Worm (Caenorhabditis elegans) whole organism, early embryonic: ENCODE data around the gene C55A1.4.

Experiments used
- B0310.2 ChIP-seq: sonication (generic microtip); optimal IDR thresholded peaks from 2 replicates; lab custom pipeline; 2016; ENCODE audit warnings: mild to moderate bottlenecking, missing genetic modification characterization, missing compliant biosample characterization
- F13C5.2 ChIP-seq: sonication (generic microtip); optimal IDR thresholded peaks from 2 replicates; lab custom pipeline; 2017; ENCODE audit warnings: mild to moderate bottlenecking, missing genetic modification characterization, inconsistent platforms, missing compliant biosample characterization
- ama-1 ChIP-seq: fragments of 150-350 bp; optimal IDR thresholded peaks from 2 replicates; lab custom pipeline; 2014
- ceh-13 ChIP-seq: fragments of 200-800 bp; sonication (Bioruptor generic); optimal IDR thresholded peaks from 2 replicates; lab custom pipeline; 2018; ENCODE audit warnings: mild to moderate bottlenecking, missing genetic modification characterization, missing compliant biosample characterization
- ets-7 ChIP-seq: sonication (generic microtip); optimal IDR thresholded peaks from 2 replicates; lab custom pipeline; 2016; ENCODE audit warnings: missing genotype, missing genetic modification characterization, missing compliant biosample characterization
- flt-1 ChIP-seq: fragments of 200-800 bp; sonication (Bioruptor generic); IDR thresholded peaks from 2 replicates; pipeline ENCODE4 v1.3.6; 2022; ENCODE audit warnings: missing genetic modification characterization, missing compliant biosample characterization
- hmbx-1 ChIP-seq: sonication (generic microtip); optimal IDR thresholded peaks from 2 replicates; lab custom pipeline; 2016; ENCODE audit warnings: mild to moderate bottlenecking, missing genetic modification characterization, missing compliant biosample characterization
- hnd-1 ChIP-seq: sonication (generic microtip); optimal IDR thresholded peaks from 2 replicates; lab custom pipeline; 2016; ENCODE audit warnings: missing genetic modification characterization, missing compliant biosample characterization
- pes-1 ChIP-seq: fragments of 200-800 bp; sonication (Bioruptor generic); IDR thresholded peaks from 2 replicates; pipeline ENCODE4 v1.3.6; 2022; ENCODE audit warnings: missing genetic modification reagents, missing genetic modification characterization, missing compliant biosample characterization
- tbx-11 ChIP-seq: fragments of 200-800 bp; sonication (Bioruptor generic); IDR thresholded peaks from 2 replicates; pipeline ENCODE4 v1.3.6; 2022; ENCODE audit warnings: missing genetic modification characterization, missing compliant biosample characterization
- tbx-37 ChIP-seq: fragments of 200-800 bp; sonication (Bioruptor generic); conservative IDR thresholded peaks from 2 replicates; pipeline ENCODE4 v1.3.6; 2022; ENCODE audit warnings: missing genetic modification reagents, missing genetic modification characterization, missing compliant biosample characterization
- tra-4 ChIP-seq: sonication (generic microtip); optimal IDR thresholded peaks from 2 replicates; lab custom pipeline; 2017; ENCODE audit warnings: missing genetic modification characterization, missing compliant biosample characterization

DNA sequence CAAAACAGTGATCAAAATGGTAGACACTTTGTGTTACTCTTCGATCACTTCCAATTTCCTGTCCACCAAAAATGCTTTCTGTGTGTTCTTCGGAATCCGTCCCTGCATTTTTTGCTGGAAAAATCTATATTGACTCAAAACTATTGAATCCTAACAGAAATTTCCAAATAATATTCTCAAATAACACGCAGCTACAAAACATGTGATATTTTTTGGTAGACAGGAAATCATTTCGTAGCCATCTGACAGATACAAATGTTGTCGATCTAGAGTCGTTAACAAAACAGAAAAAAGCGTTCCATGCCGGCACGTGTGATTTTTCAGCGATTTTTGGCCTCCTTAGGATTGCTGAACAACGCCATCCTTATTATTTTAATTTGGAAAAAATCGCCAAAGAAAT is 30.2 kb downstream of the C55A1.4 start, which contains the start of gene str-263:
- no peak for TF ChIP-seq hnd-1 (tag; lab: Kevin White, UChicago)
- no peak for TF ChIP-seq ceh-13 (GFP tag; lab: Kevin White, UChicago)
- no peak for TF ChIP-seq ets-7 (tag; lab: Kevin White, UChicago)
- TF ChIP-seq B0310.2, result no peak
- TF ChIP-seq tra-4 (tag; lab: Kevin White, UChicago), result no peak
- TF ChIP-seq hmbx-1 (tag; lab: Kevin White, UChicago), result no peak
- TF ChIP-seq tbx-11 (GFP tag; lab: Robert Waterston, UW), result no peak
- TF ChIP-seq ama-1 (lab: Kevin White, UChicago), result no peak
- TF ChIP-seq pes-1 (GFP tag; lab: Robert Waterston, UW), result no peak
- no peak for TF ChIP-seq F13C5.2 (tag; lab: Kevin White, UChicago)
- no peak for TF ChIP-seq tbx-37
- TF ChIP-seq flt-1 (GFP tag; lab: Robert Waterston, UW), result no peak
